Fruit fly (Drosophila melanogaster) whole organism, embryonic: ENCODE data around the gene MED14.
A peak's percentile ranks its signal among the peaks of the same experiment; 100 is the strongest.

Experiments
- Atf-2 ChIP-seq: fragments of 200-800 bp; sonication (Bioruptor generic); optimal IDR thresholded peaks from 2 replicates; lab custom pipeline; 2016; ENCODE audit warnings: missing biosample characterization, missing genetic modification characterization
- CG10147 ChIP-seq: fragments of 200-800 bp; sonication (Bioruptor generic); optimal IDR thresholded peaks from 2 replicates; lab custom pipeline; 2019; ENCODE audit warnings: missing biosample characterization, mild to moderate bottlenecking, missing genetic modification characterization, moderate library complexity
- CG10959 ChIP-seq: fragments of 200-800 bp; sonication (Bioruptor generic); IDR thresholded peaks from 2 replicates; pipeline ENCODE4 v1.3.6; 2022; ENCODE audit warnings: missing biosample characterization, missing genetic modification characterization
- CG12659 ChIP-seq: fragments of 200-800 bp; sonication (Bioruptor generic); optimal IDR thresholded peaks from 3 replicates; lab custom pipeline; 2017; ENCODE audit warnings: mild to moderate bottlenecking, missing biosample characterization, missing genetic modification reagents, missing genetic modification characterization
- CG13296 ChIP-seq: fragments of 200-800 bp; sonication (Bioruptor generic); optimal IDR thresholded peaks from 3 replicates; lab custom pipeline; 2018; ENCODE audit warnings: missing biosample characterization, mild to moderate bottlenecking, missing genetic modification characterization
- CG13624 ChIP-seq: fragments of 200-800 bp; sonication (Bioruptor generic); optimal IDR thresholded peaks from 2 replicates; lab custom pipeline; 2016; ENCODE audit warnings: missing biosample characterization, missing genetic modification characterization
- CG13894 ChIP-seq: fragments of 200-800 bp; sonication (Bioruptor generic); optimal IDR thresholded peaks from 3 replicates; lab custom pipeline; 2018; ENCODE audit warnings: missing biosample characterization, mild to moderate bottlenecking, missing genetic modification characterization, moderate library complexity
- CG14014 ChIP-seq: fragments of 200-800 bp; sonication (Bioruptor generic); IDR thresholded peaks from 2 replicates; pipeline ENCODE4 v1.3.6; 2022; ENCODE audit warnings: missing biosample characterization, missing genetic modification characterization
- CG14050 ChIP-seq: fragments of 200-800 bp; sonication (Bioruptor generic); IDR thresholded peaks from 3 replicates; pipeline ENCODE4 v1.3.6; 2022; ENCODE audit warnings: missing biosample characterization, missing genetic modification characterization
- CG18619 ChIP-seq: fragments of 200-800 bp; sonication (Bioruptor generic); optimal IDR thresholded peaks from 3 replicates; lab custom pipeline; 2017; ENCODE audit warnings: missing biosample characterization, mild to moderate bottlenecking, missing genetic modification characterization
- CG2199 ChIP-seq: fragments of 200-800 bp; sonication (Bioruptor generic); IDR thresholded peaks from 3 replicates; pipeline ENCODE4 v1.3.6; 2022; ENCODE audit warnings: missing biosample characterization, missing genetic modification characterization
- CG2712 ChIP-seq: fragments of 200-800 bp; optimal IDR thresholded peaks from 3 replicates; lab custom pipeline; 2019; ENCODE audit warnings: missing biosample characterization, mild to moderate bottlenecking, missing genetic modification characterization, moderate library complexity
- CG43689 ChIP-seq: fragments of 200-800 bp; sonication (Bioruptor generic); IDR thresholded peaks from 2 replicates; pipeline ENCODE4 v1.3.6; 2022; ENCODE audit warnings: missing biosample characterization, missing genetic modification characterization
- CG6683 ChIP-seq: fragments of 200-800 bp; sonication (Bioruptor generic); optimal IDR thresholded peaks from 2 replicates; lab custom pipeline; 2017; ENCODE audit warnings: missing biosample characterization, mild to moderate bottlenecking, missing genetic modification characterization, missing genetic modification reagents
- CG6765 ChIP-seq: fragments of 200-800 bp; sonication (Bioruptor generic); optimal IDR thresholded peaks from 3 replicates; lab custom pipeline; 2017; ENCODE audit warnings: missing biosample characterization, mild to moderate bottlenecking, missing genetic modification characterization
- CG7928 ChIP-seq: fragments of 200-800 bp; sonication (Bioruptor generic); optimal IDR thresholded peaks from 2 replicates; lab custom pipeline; 2017; ENCODE audit warnings: missing biosample characterization, mild to moderate bottlenecking, missing genetic modification characterization
- Dek ChIP-seq: fragments of 200-800 bp; sonication (Bioruptor generic); optimal IDR thresholded peaks from 3 replicates; lab custom pipeline; 2019; ENCODE audit warnings: missing biosample characterization, mild to moderate bottlenecking, missing genetic modification characterization, moderate library complexity
- Dip3 ChIP-seq: fragments of 200-800 bp; sonication (Bioruptor generic); optimal IDR thresholded peaks from 3 replicates; lab custom pipeline; 2016; ENCODE audit warnings: missing biosample characterization, missing genetic modification characterization
- Drgx ChIP-seq: fragments of 200-800 bp; sonication (Bioruptor generic); IDR thresholded peaks from 2 replicates; pipeline ENCODE4 v1.3.6; 2022; ENCODE audit warnings: missing biosample characterization, missing genetic modification characterization
- E2f1 ChIP-seq: fragments of 200-800 bp; sonication (Bioruptor generic); IDR thresholded peaks from 2 replicates; pipeline ENCODE4 v1.3.6; 2022; ENCODE audit warnings: missing biosample characterization, missing genetic modification characterization
- E2f2 ChIP-seq: fragments of 200-800 bp; sonication (Bioruptor generic); IDR thresholded peaks from 2 replicates; pipeline ENCODE4 v1.3.6; 2022; ENCODE audit warnings: missing biosample characterization, missing genetic modification characterization
- GATAe ChIP-seq: fragments of 200-800 bp; sonication (Bioruptor generic); conservative IDR thresholded peaks from 2 replicates; pipeline ENCODE4 v1.3.6; 2022; ENCODE audit warnings: missing biosample characterization, missing genetic modification characterization
- Gug ChIP-seq: fragments of 200-800 bp; sonication (Bioruptor generic); IDR thresholded peaks from 4 replicates; pipeline ENCODE4 v1.3.6; 2022; ENCODE audit warnings: missing biosample characterization, missing genetic modification characterization
- Hmx ChIP-seq: fragments of 200-800 bp; sonication (Bioruptor generic); optimal IDR thresholded peaks from 2 replicates; lab custom pipeline; 2016; ENCODE audit warnings: missing biosample characterization, missing genetic modification characterization
- Hr3 ChIP-seq: fragments of 200-800 bp; sonication (Bioruptor generic); optimal IDR thresholded peaks from 3 replicates; lab custom pipeline; 2016; ENCODE audit warnings: missing biosample characterization, missing genetic modification characterization
- MBD-R2 ChIP-seq: fragments of 200-800 bp; sonication (Bioruptor generic); IDR thresholded peaks from 2 replicates; pipeline ENCODE4 v1.3.6; 2022; ENCODE audit warnings: missing biosample characterization, missing genetic modification characterization
- Max ChIP-seq: fragments of 200-800 bp; sonication (Bioruptor generic); optimal IDR thresholded peaks from 2 replicates; lab custom pipeline; 2016; ENCODE audit warnings: missing biosample characterization, mild to moderate bottlenecking, missing genetic modification characterization
- Nf-YA ChIP-seq: fragments of 200-800 bp; sonication (Bioruptor generic); IDR thresholded peaks from 2 replicates; pipeline ENCODE4 v1.3.6; 2022; ENCODE audit warnings: missing biosample characterization, missing genetic modification characterization
- Pdp1 ChIP-seq, 2 experiments: fragments of 200-800 bp; sonication (Bioruptor generic); optimal IDR thresholded peaks; 3 replicates each; lab custom pipeline; 2016; ENCODE audit warnings: missing biosample characterization in 2 of 2, missing genetic modification characterization in 2 of 2, mild to moderate bottlenecking in 1 of 2, moderate library complexity in 1 of 2
- Rx ChIP-seq: fragments of 200-800 bp; sonication (Bioruptor generic); IDR thresholded peaks from 2 replicates; pipeline ENCODE4 v1.3.6; 2022; ENCODE audit warnings: missing biosample characterization, missing genetic modification characterization
- ato ChIP-seq: fragments of 200-800 bp; sonication (Bioruptor generic); IDR thresholded peaks from 2 replicates; pipeline ENCODE4 v1.3.6; 2022; ENCODE audit warnings: missing biosample characterization, missing genetic modification characterization; ENCODE audit not compliant: partially characterized antibody
- btn ChIP-seq: fragments of 200-800 bp; sonication (Bioruptor generic); optimal IDR thresholded peaks from 2 replicates; lab custom pipeline; 2016; ENCODE audit warnings: missing biosample characterization, missing genetic modification characterization
- cad ChIP-seq: fragments of >200 bp; optimal IDR thresholded peaks from 2 replicates; lab custom pipeline; 2017; ENCODE audit warnings: missing biosample characterization, missing genetic modification characterization
- chm ChIP-seq: fragments of 200-800 bp; sonication (Bioruptor generic); IDR thresholded peaks from 2 replicates; pipeline ENCODE4 v1.3.6; 2022; ENCODE audit warnings: missing biosample characterization, missing genetic modification characterization
- crol ChIP-seq: fragments of 200-800 bp; sonication (Bioruptor generic); IDR thresholded peaks from 2 replicates; pipeline ENCODE4 v1.3.6; 2022; ENCODE audit warnings: missing biosample characterization, missing genetic modification characterization
- da ChIP-seq: fragments of 200-800 bp; sonication (Bioruptor generic); optimal IDR thresholded peaks from 2 replicates; lab custom pipeline; 2016; ENCODE audit warnings: missing biosample characterization, missing genetic modification characterization
- dan ChIP-seq: fragments of 200-800 bp; sonication (Bioruptor generic); IDR thresholded peaks from 2 replicates; pipeline ENCODE4 v1.3.6; 2022; ENCODE audit warnings: missing biosample characterization, missing genetic modification characterization
- ems ChIP-seq: fragments of 200-800 bp; sonication (Bioruptor generic); optimal IDR thresholded peaks from 3 replicates; lab custom pipeline; 2016; ENCODE audit warnings: missing biosample characterization, missing genetic modification characterization
- fd96Cb ChIP-seq: fragments of 200-800 bp; sonication (Bioruptor generic); optimal IDR thresholded peaks from 2 replicates; lab custom pipeline; 2018; ENCODE audit warnings: missing biosample characterization, mild to moderate bottlenecking, missing genetic modification characterization, moderate library complexity
- fru ChIP-seq: fragments of >200 bp; optimal IDR thresholded peaks from 2 replicates; lab custom pipeline; 2017
- ham ChIP-seq: fragments of 200-800 bp; sonication (Bioruptor generic); IDR thresholded peaks from 2 replicates; pipeline ENCODE4 v1.3.6; 2022; ENCODE audit warnings: missing biosample characterization, missing genetic modification characterization
- jing ChIP-seq: fragments of 200-800 bp; sonication (Bioruptor generic); optimal IDR thresholded peaks from 2 replicates; lab custom pipeline; 2018; ENCODE audit warnings: missing biosample characterization, mild to moderate bottlenecking, missing genetic modification characterization
- lmd ChIP-seq: fragments of 200-800 bp; sonication (Bioruptor generic); IDR thresholded peaks from 2 replicates; pipeline ENCODE4 v1.3.6; 2022; ENCODE audit warnings: missing biosample characterization, missing genetic modification characterization
- mam ChIP-seq: fragments of 200-800 bp; sonication (Bioruptor generic); optimal IDR thresholded peaks from 3 replicates; lab custom pipeline; 2016; ENCODE audit warnings: missing biosample characterization, missing genetic modification characterization
- nau ChIP-seq: fragments of 200-800 bp; sonication (Bioruptor generic); optimal IDR thresholded peaks from 3 replicates; lab custom pipeline; 2017; ENCODE audit warnings: missing biosample characterization, mild to moderate bottlenecking, missing genetic modification characterization, missing genetic modification reagents
- pho ChIP-seq: fragments of 200-800 bp; sonication (Bioruptor generic); optimal IDR thresholded peaks from 2 replicates; lab custom pipeline; 2016; ENCODE audit warnings: missing biosample characterization, missing genetic modification characterization
- ro ChIP-seq: fragments of 200-800 bp; sonication (Bioruptor generic); IDR thresholded peaks from 2 replicates; pipeline ENCODE4 v1.3.6; 2022; ENCODE audit warnings: missing biosample characterization, missing genetic modification characterization
- sima ChIP-seq: fragments of 200-800 bp; sonication (Bioruptor generic); optimal IDR thresholded peaks from 2 replicates; lab custom pipeline; 2016; ENCODE audit warnings: missing biosample characterization, missing genetic modification characterization
- tll ChIP-seq, 2 experiments: fragments of 200-800 bp in 1 of 2; fragments of >200 bp in 1 of 2; sonication (Bioruptor generic) in 1 of 2; optimal IDR thresholded peaks; 2 replicates each; lab custom pipeline; 2017 to 2019; ENCODE audit warnings: missing biosample characterization in 2 of 2, missing genetic modification characterization in 2 of 2, mild to moderate bottlenecking in 1 of 2, moderate library complexity in 1 of 2
- trh ChIP-seq: fragments of 200-800 bp; sonication (Bioruptor generic); optimal IDR thresholded peaks from 2 replicates; lab custom pipeline; 2016; ENCODE audit warnings: missing biosample characterization, missing genetic modification characterization
- twi ChIP-seq: fragments of 200-800 bp; optimal IDR thresholded peaks from 2 replicates; lab custom pipeline; 2019; ENCODE audit warnings: missing biosample characterization, mild to moderate bottlenecking, missing genetic modification characterization, moderate library complexity

Gene MED14

DNA sequence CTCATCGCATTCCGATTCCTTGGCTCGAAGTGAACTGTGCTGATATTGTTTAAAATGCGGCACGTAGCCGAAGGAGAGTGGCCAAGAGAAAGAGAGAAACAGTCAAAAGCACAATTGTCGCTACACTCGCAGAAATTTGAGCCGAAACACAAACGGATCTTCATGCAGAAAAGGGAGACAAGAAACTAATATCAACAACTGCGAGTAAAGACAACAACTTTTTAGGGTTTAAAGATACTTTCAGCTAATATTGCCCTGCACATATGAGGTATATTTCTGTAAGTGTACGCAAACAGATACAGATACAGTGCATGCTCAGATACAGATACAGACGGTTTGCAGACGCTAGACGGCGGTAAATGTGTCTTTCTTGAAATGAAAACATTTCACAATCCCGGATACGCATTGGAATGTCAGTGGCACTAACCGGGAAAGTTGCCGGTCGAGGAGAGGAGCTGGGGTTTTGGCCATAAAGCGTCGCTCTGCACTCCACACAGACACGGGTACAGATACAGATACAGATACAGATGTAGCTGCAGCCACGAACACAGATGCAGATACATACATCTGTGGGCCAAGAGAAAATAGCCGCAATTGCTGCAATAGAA, 51.2 kb downstream of the MED14 start (continued):
- TF ChIP-seq E2f2 (GFP tag; lab: Robert Waterston, UW) (peak; percentile 63), CG13624 (GFP tag; lab: Kevin White, UChicago) (peak; percentile 82), jing (GFP tag; lab: Kevin White, UChicago) (peak; percentile 87), Nf-YA (GFP tag; lab: Robert Waterston, UW) (peak; percentile 59; the same call in 1 of the 2 replicates), Hmx (no peak), CG14014 (GFP tag; lab: Robert Waterston, UW) (peak; percentile 76), Hr3 (peak; percentile 81), CG2199 (GFP tag; lab: Robert Waterston, UW) (peak; percentile 85; the same call in 2 of the 3 replicates), trh (GFP tag; lab: Kevin White, UChicago) (peak; percentile 50), CG18619 (GFP tag; lab: Kevin White, UChicago) (peak; percentile 71), fru (lab: Kevin White, UChicago) (no peak), CG6765 (GFP tag; lab: Kevin White, UChicago) (peak; percentile 6), CG10959 (GFP tag; lab: Robert Waterston, UW) (peak; percentile 70), da (peak; percentile 84), Max (GFP tag; lab: Kevin White, UChicago) (peak; percentile 74), E2f1 (GFP tag; lab: Robert Waterston, UW) (peak; percentile 82), MBD-R2 (GFP tag; lab: Robert Waterston, UW) (peak; percentile 65; the same call in 1 of the 2 replicates), CG10147 (GFP tag; lab: Kevin White, UChicago) (peak; percentile 32), CG6683 (GFP tag; lab: Kevin White, UChicago) (peak; percentile 36), Gug (GFP tag; lab: Robert Waterston, UW) (peak; percentile 85), CG13894 (tag; lab: Kevin White, UChicago) (no peak), Rx (GFP tag; lab: Robert Waterston, UW) (peak; percentile 86), tll (GFP tag; optimal IDR thresholded peaks at IDR 0.05; lab: Kevin White, UChicago) (no peak), dan (GFP tag; lab: Robert Waterston, UW) (no peak; the same call in 1 of the 2 replicates), Dip3 (GFP tag; lab: Kevin White, UChicago) (peak; percentile 76), CG43689 (GFP tag; lab: Robert Waterston, UW) (peak; percentile 80), cad (GFP tag; lab: Kevin White, UChicago) (no peak), twi (tag; lab: Kevin White, UChicago) (peak; percentile 42), chm (GFP tag; lab: Robert Waterston, UW) (peak; percentile 86), pho (peak; percentile 52), crol (GFP tag; lab: Robert Waterston, UW) (peak; percentile 24; the same call in 1 of the 2 replicates), CG7928 (peak; percentile 4), sima (GFP tag; lab: Kevin White, UChicago) (peak; percentile 72), CG13296 (peak; percentile 64), CG12659 (GFP tag; lab: Kevin White, UChicago) (peak; percentile 77), Atf-2 (GFP tag; lab: Kevin White, UChicago) (peak; percentile 88), CG2712 (tag; lab: Kevin White, UChicago) (peak; percentile 89), Drgx (GFP tag; lab: Robert Waterston, UW) (peak; percentile 94), ato (GFP tag; lab: Robert Waterston, UW) (no peak), fd96Cb (tag; lab: Kevin White, UChicago) (peak; percentile 90), nau (GFP tag; lab: Kevin White, UChicago) (peak; percentile 87), GATAe (GFP tag; lab: Robert Waterston, UW) (no peak), Pdp1 (GFP tag; optimal IDR thresholded peaks at IDR 0.05; lab: Kevin White, UChicago) (peak; percentile 82 to 91), mam (GFP tag; lab: Kevin White, UChicago) (peak; percentile 86), Dek (tag; lab: Kevin White, UChicago) (peak; percentile 69), CG14050 (GFP tag; lab: Robert Waterston, UW) (peak; percentile 83), btn (peak; percentile 88), ham (no peak), lmd (GFP tag; lab: Robert Waterston, UW) (peak; percentile 81), ems (GFP tag; lab: Kevin White, UChicago) (peak; percentile 85), ro (GFP tag; lab: Robert Waterston, UW) (peak; percentile 65)
